Worm (Caenorhabditis elegans): Measurements from ENCODE around the gene ncx-1.
A peak's percentile ranks its signal among the peaks of the same experiment; 100 is the strongest.

The ncx-1 gene

ce11 chrV:20164059-20164892 lies 43.8 kb upstream of the ncx-1 start, which contains the start of gene F19B2.5 (continued):
- TF ChIP-seq repo-1 (tag; optimal IDR thresholded peaks at IDR 0.05) (peak; percentile 0), lsy-27 (tag; optimal IDR thresholded peaks at IDR 0.05; ENCODE audit: borderline replicate concordance, insufficient read depth) (no peak), T07F8.4 (tag; optimal IDR thresholded peaks at IDR 0.05) (no peak), mcd-1 (GFP tag; IDR thresholded peaks at IDR 0.05) (peak; percentile 41; the same call in 1 of the 2 replicates), unc-62 (GFP tag; optimal IDR thresholded peaks at IDR 0.05) (peak; percentile 61), ekl-4 (GFP tag; IDR thresholded peaks at IDR 0.05) (0 out of 2 replicates have a peak, but pooled peaks have one; percentile 47), let-607 (tag; optimal IDR thresholded peaks at IDR 0.05) (peak; percentile 83 to 95), madf-10 (tag; optimal IDR thresholded peaks at IDR 0.05) (peak; percentile 70), madf-6 (GFP tag; IDR thresholded peaks at IDR 0.05) (no peak), ets-4 (GFP tag; optimal IDR thresholded peaks at IDR 0.05) (peak; percentile 90), zim-3 (tag; optimal IDR thresholded peaks at IDR 0.05) (peak; percentile 56), cebp-1 (GFP tag; IDR thresholded peaks at IDR 0.05) (no peak), cebp-1 (tag; optimal IDR thresholded peaks at IDR 0.05) (peak; percentile 50), ztf-3 (GFP tag; optimal IDR thresholded peaks at IDR 0.05) (peak; percentile 68), F49E8.2 (tag; optimal IDR thresholded peaks at IDR 0.05; ENCODE audit: insufficient read depth) (no peak), chd-7 (tag; optimal IDR thresholded peaks at IDR 0.05) (peak; percentile 80), F33H1.4 (GFP tag; IDR thresholded peaks at IDR 0.05) (no peak), ztf-18 (tag; optimal IDR thresholded peaks at IDR 0.05) (peak; percentile 7)

- TF ChIP-seq ztf-22 (GFP tag; optimal IDR thresholded peaks at IDR 0.05) = no peak
- peak; percentile 87 for TF ChIP-seq Y53G8AR.9 (GFP tag; conservative IDR thresholded peaks at IDR 0.05)
- TF ChIP-seq chd-7 (tag; optimal IDR thresholded peaks at IDR 0.05) = no peak
- 0 out of 2 replicates have a peak, but pooled peaks have one; percentile 20 for TF ChIP-seq ekl-4 (GFP tag; IDR thresholded peaks at IDR 0.05)
- peak; percentile 42; the same call in 1 of the 2 replicates for TF ChIP-seq dox-1 (GFP tag; IDR thresholded peaks at IDR 0.05)
- no peak for TF ChIP-seq lin-40 (tag; optimal IDR thresholded peaks at IDR 0.05)
- peak; percentile 7; the same call in 1 of the 2 replicates for TF ChIP-seq Y56A3A.18 (GFP tag; IDR thresholded peaks at IDR 0.05)
- TF ChIP-seq K11D2.4 (GFP tag; IDR thresholded peaks at IDR 0.05) = 0 out of 2 replicates have a peak, but pooled peaks have one; percentile 36
- peak; percentile 6; the same call in 1 of the 2 replicates for TF ChIP-seq B0336.3 (GFP tag; IDR thresholded peaks at IDR 0.05)
- no peak for TF ChIP-seq nfyb-1 (GFP tag; IDR thresholded peaks at IDR 0.05)
- 0 out of 2 replicates have a peak, but pooled peaks have one; percentile 11 for TF ChIP-seq ceh-40 (GFP tag; IDR thresholded peaks at IDR 0.05)
- TF ChIP-seq ama-1 (optimal IDR thresholded peaks at IDR 0.05) = peak; percentile 76
- no peak for TF ChIP-seq ama-1 (GFP tag; optimal IDR thresholded peaks at IDR 0.05)
- TF ChIP-seq Y95B8A.8 (GFP tag; IDR thresholded peaks at IDR 0.05) = peak; percentile 69
- TF ChIP-seq hmg-20 (GFP tag; IDR thresholded peaks at IDR 0.05) = 0 out of 2 replicates have a peak, but pooled peaks have one; percentile 7
- peak; percentile 8 for TF ChIP-seq zim-3 (tag; optimal IDR thresholded peaks at IDR 0.05)
- no peak for TF ChIP-seq ceh-58 (GFP tag; IDR thresholded peaks at IDR 0.05)
- TF ChIP-seq C06A6.2 (GFP tag; conservative IDR thresholded peaks at IDR 0.05) = peak; percentile 41; the same call in 1 of the 2 replicates
- no peak for TF ChIP-seq cebp-1 (GFP tag; IDR thresholded peaks at IDR 0.05)
- no peak for TF ChIP-seq cebp-1 (tag; optimal IDR thresholded peaks at IDR 0.05)
- no peak for TF ChIP-seq ztf-18 (tag; optimal IDR thresholded peaks at IDR 0.05)
Measured at ce11 chrV:20163105-20163449, 42.6 kb upstream of the ncx-1 start.
